Fruit fly (Drosophila melanogaster) whole organism, embryonic: ENCODE results near the gene RpL37A.

Source experiments
- Abd-B ChIP-seq: fragments of 200-800 bp; sonication (Bioruptor generic); optimal IDR thresholded peaks from 2 replicates; lab custom pipeline; 2018; ENCODE audit warnings: missing biosample characterization, mild to moderate bottlenecking, missing genetic modification characterization, moderate library complexity
- Atf-2 ChIP-seq: fragments of 200-800 bp; sonication (Bioruptor generic); optimal IDR thresholded peaks from 2 replicates; lab custom pipeline; 2016; ENCODE audit warnings: missing biosample characterization, missing genetic modification characterization
- B-H2 ChIP-seq: fragments of 200-800 bp; sonication (Bioruptor generic); optimal IDR thresholded peaks from 2 replicates; lab custom pipeline; 2018; ENCODE audit warnings: missing biosample characterization, mild to moderate bottlenecking, missing genetic modification characterization
- CG11504 ChIP-seq: fragments of 200-800 bp; sonication (Bioruptor generic); optimal IDR thresholded peaks from 3 replicates; lab custom pipeline; 2019; ENCODE audit warnings: missing biosample characterization, mild to moderate bottlenecking, missing genetic modification characterization, moderate library complexity
- CG1233 ChIP-seq: fragments of 200-800 bp; sonication (Bioruptor generic); optimal IDR thresholded peaks from 4 replicates; lab custom pipeline; 2018; ENCODE audit warnings: missing biosample characterization, mild to moderate bottlenecking, missing genetic modification characterization
- CG13123 ChIP-seq: fragments of 200-800 bp; sonication (Bioruptor generic); optimal IDR thresholded peaks from 2 replicates; lab custom pipeline; 2016; ENCODE audit warnings: missing biosample characterization, missing genetic modification characterization
- CG14710 ChIP-seq: fragments of 200-800 bp; sonication (Bioruptor generic); optimal IDR thresholded peaks from 3 replicates; lab custom pipeline; 2019; ENCODE audit warnings: missing biosample characterization, mild to moderate bottlenecking, missing genetic modification characterization, moderate library complexity
- CG15269 ChIP-seq: fragments of 200-800 bp; sonication (Bioruptor generic); optimal IDR thresholded peaks from 2 replicates; lab custom pipeline; 2018; ENCODE audit warnings: missing biosample characterization, mild to moderate bottlenecking, missing genetic modification characterization, moderate library complexity
- CG15601 ChIP-seq: fragments of 200-800 bp; sonication (Bioruptor generic); optimal IDR thresholded peaks from 3 replicates; lab custom pipeline; 2019; ENCODE audit warnings: missing biosample characterization, mild to moderate bottlenecking, missing genetic modification characterization, moderate library complexity
- CG1603 ChIP-seq: fragments of 200-800 bp; sonication (Bioruptor generic); optimal IDR thresholded peaks from 2 replicates; lab custom pipeline; 2019; ENCODE audit warnings: missing biosample characterization, mild to moderate bottlenecking, missing genetic modification characterization, moderate library complexity
- CG16813 ChIP-seq: fragments of 200-800 bp; sonication (Bioruptor generic); IDR thresholded peaks from 3 replicates; pipeline ENCODE4 v1.3.6; 2022; ENCODE audit warnings: missing biosample characterization, missing genetic modification characterization; ENCODE audit not compliant: partially characterized antibody
- CG17186 ChIP-seq: fragments of 200-800 bp; sonication (Bioruptor generic); optimal IDR thresholded peaks from 3 replicates; lab custom pipeline; 2017; ENCODE audit warnings: missing biosample characterization, missing genetic modification reagents, missing genetic modification characterization
- CG17568 ChIP-seq: fragments of 200-800 bp; sonication (Bioruptor generic); optimal IDR thresholded peaks from 2 replicates; lab custom pipeline; 2018; ENCODE audit warnings: missing biosample characterization, mild to moderate bottlenecking, missing genetic modification characterization, moderate library complexity
- CG2129 ChIP-seq: fragments of 200-800 bp; sonication (Bioruptor generic); IDR thresholded peaks from 2 replicates; pipeline ENCODE4 v1.3.6; 2022; ENCODE audit warnings: missing biosample characterization, missing genetic modification characterization; ENCODE audit not compliant: partially characterized antibody
- CG31365 ChIP-seq: fragments of 200-800 bp; sonication (Bioruptor generic); optimal IDR thresholded peaks from 2 replicates; lab custom pipeline; 2018; ENCODE audit warnings: missing biosample characterization, mild to moderate bottlenecking, missing genetic modification characterization
- CG34376 ChIP-seq: fragments of 200-800 bp; sonication (Bioruptor generic); optimal IDR thresholded peaks from 2 replicates; lab custom pipeline; 2018; ENCODE audit warnings: missing biosample characterization, mild to moderate bottlenecking, missing genetic modification characterization
- CG42726 ChIP-seq: fragments of 200-800 bp; sonication (Bioruptor generic); IDR thresholded peaks from 2 replicates; pipeline ENCODE4 v1.3.6; 2022; ENCODE audit warnings: missing biosample characterization, missing genetic modification characterization; ENCODE audit not compliant: partially characterized antibody
- CG4328 ChIP-seq: fragments of 200-800 bp; sonication (Bioruptor generic); optimal IDR thresholded peaks from 3 replicates; lab custom pipeline; 2017; ENCODE audit warnings: missing biosample characterization, missing genetic modification reagents, missing genetic modification characterization
- CG43689 ChIP-seq: fragments of 200-800 bp; sonication (Bioruptor generic); IDR thresholded peaks from 2 replicates; pipeline ENCODE4 v1.3.6; 2022; ENCODE audit warnings: missing biosample characterization, missing genetic modification characterization
- CG5245 ChIP-seq: fragments of 200-800 bp; sonication (Bioruptor generic); optimal IDR thresholded peaks from 3 replicates; lab custom pipeline; 2016; ENCODE audit warnings: missing biosample characterization, missing genetic modification characterization
- CG6854 ChIP-seq: fragments of 200-800 bp; sonication (Bioruptor generic); optimal IDR thresholded peaks from 3 replicates; lab custom pipeline; 2017; ENCODE audit warnings: missing biosample characterization, mild to moderate bottlenecking, missing genetic modification characterization
- CG7271 ChIP-seq: fragments of 200-800 bp; sonication (Bioruptor generic); optimal IDR thresholded peaks from 2 replicates; lab custom pipeline; 2018; ENCODE audit warnings: missing biosample characterization, mild to moderate bottlenecking, missing genetic modification characterization, moderate library complexity
- CG8765 ChIP-seq: fragments of 200-800 bp; sonication (Bioruptor generic); IDR thresholded peaks from 2 replicates; pipeline ENCODE4 v1.3.6; 2022; ENCODE audit warnings: missing biosample characterization, missing genetic modification characterization
- CG8924 ChIP-seq: fragments of 200-800 bp; optimal IDR thresholded peaks from 3 replicates; lab custom pipeline; 2019; ENCODE audit warnings: missing biosample characterization, mild to moderate bottlenecking, missing genetic modification characterization, moderate library complexity
- CG9817 ChIP-seq: fragments of 200-800 bp; sonication (Bioruptor generic); optimal IDR thresholded peaks from 2 replicates; lab custom pipeline; 2018; ENCODE audit warnings: missing biosample characterization, mild to moderate bottlenecking, missing genetic modification characterization, moderate library complexity
- CoRest ChIP-seq: fragments of 200-800 bp; sonication (Bioruptor generic); optimal IDR thresholded peaks from 3 replicates; lab custom pipeline; 2018; ENCODE audit warnings: missing biosample characterization, mild to moderate bottlenecking, missing genetic modification characterization, moderate library complexity
- Dad ChIP-seq: fragments of 200-800 bp; sonication (Bioruptor generic); optimal IDR thresholded peaks from 3 replicates; lab custom pipeline; 2016; ENCODE audit warnings: missing biosample characterization, missing genetic modification characterization
- Doc3 ChIP-seq: fragments of 200-800 bp; sonication (Bioruptor generic); IDR thresholded peaks from 3 replicates; pipeline ENCODE4 v1.3.6; 2022; ENCODE audit warnings: missing biosample characterization, missing genetic modification characterization; ENCODE audit not compliant: partially characterized antibody
- Dref ChIP-seq: fragments of 200-800 bp; sonication (Bioruptor generic); IDR thresholded peaks from 2 replicates; pipeline ENCODE4 v1.3.6; 2022; ENCODE audit warnings: missing biosample characterization, missing genetic modification characterization
- HLHmδ ChIP-seq: fragments of 200-800 bp; sonication (Bioruptor generic); optimal IDR thresholded peaks from 2 replicates; lab custom pipeline; 2018; ENCODE audit warnings: missing biosample characterization, mild to moderate bottlenecking, missing genetic modification characterization, moderate library complexity
- Hmr ChIP-seq: fragments of 200-800 bp; sonication (Bioruptor generic); optimal IDR thresholded peaks from 3 replicates; lab custom pipeline; 2017; ENCODE audit warnings: mild to moderate bottlenecking, missing biosample characterization, missing genetic modification reagents, missing genetic modification characterization
- Lpt ChIP-seq: fragments of >200 bp; optimal IDR thresholded peaks from 2 replicates; lab custom pipeline; 2018; ENCODE audit warnings: missing biosample characterization, missing genetic modification characterization
- Med ChIP-seq: fragments of 200-800 bp; sonication (Bioruptor generic); peaks from one replicate; lab custom pipeline; 2016; ENCODE audit warnings: missing biosample characterization, missing genetic modification characterization, mild to moderate bottlenecking, inconsistent platforms, moderate library complexity
- NC2β ChIP-seq: fragments of 200-800 bp; sonication (Bioruptor generic); optimal IDR thresholded peaks from 2 replicates; lab custom pipeline; 2016; ENCODE audit warnings: missing biosample characterization, missing genetic modification characterization
- PHDP ChIP-seq: fragments of 200-800 bp; sonication (Bioruptor generic); optimal IDR thresholded peaks from 3 replicates; lab custom pipeline; 2018; ENCODE audit warnings: missing biosample characterization, mild to moderate bottlenecking, missing genetic modification characterization, moderate library complexity
- Scr ChIP-seq: fragments of 200-800 bp; sonication (Bioruptor generic); IDR thresholded peaks from 2 replicates; pipeline ENCODE4 v1.3.6; 2022; ENCODE audit warnings: missing biosample characterization, missing genetic modification characterization; ENCODE audit not compliant: partially characterized antibody
- Spps ChIP-seq: fragments of 200-800 bp; sonication (Bioruptor generic); optimal IDR thresholded peaks from 2 replicates; lab custom pipeline; 2018; ENCODE audit warnings: missing biosample characterization, mild to moderate bottlenecking, missing genetic modification characterization
- Tbp ChIP-seq: fragments of >200 bp; optimal IDR thresholded peaks from 2 replicates; lab custom pipeline; 2018; ENCODE audit warnings: missing biosample characterization, missing genetic modification characterization
- ac ChIP-seq: fragments of 200-800 bp; sonication (Bioruptor generic); optimal IDR thresholded peaks from 3 replicates; lab custom pipeline; 2017; ENCODE audit warnings: missing biosample characterization, mild to moderate bottlenecking, missing genetic modification characterization
- crol ChIP-seq: fragments of 200-800 bp; sonication (Bioruptor generic); IDR thresholded peaks from 2 replicates; pipeline ENCODE4 v1.3.6; 2022; ENCODE audit warnings: missing biosample characterization, missing genetic modification characterization
- en ChIP-seq: fragments of 200-800 bp; sonication (Bioruptor generic); optimal IDR thresholded peaks from 2 replicates; lab custom pipeline; 2016; ENCODE audit warnings: missing biosample characterization, missing genetic modification characterization
- gcm2 ChIP-seq: fragments of 200-800 bp; sonication (Bioruptor generic); optimal IDR thresholded peaks from 2 replicates; lab custom pipeline; 2016; ENCODE audit warnings: missing biosample characterization, missing genetic modification characterization
- knrl ChIP-seq: fragments of 200-800 bp; sonication (Bioruptor generic); IDR thresholded peaks from 3 replicates; pipeline ENCODE4 v1.3.6; 2022; ENCODE audit warnings: missing biosample characterization, missing genetic modification characterization; ENCODE audit not compliant: partially characterized antibody
- mirr ChIP-seq: fragments of 200-800 bp; sonication (Bioruptor generic); optimal IDR thresholded peaks from 3 replicates; lab custom pipeline; 2018; ENCODE audit warnings: missing biosample characterization, mild to moderate bottlenecking, missing genetic modification characterization
- nerfin-2 ChIP-seq: fragments of 200-800 bp; sonication (Bioruptor generic); IDR thresholded peaks from 2 replicates; pipeline ENCODE4 v1.3.6; 2022; ENCODE audit warnings: missing biosample characterization, missing genetic modification characterization; ENCODE audit not compliant: partially characterized antibody
- so ChIP-seq: fragments of 200-800 bp; sonication (Bioruptor generic); IDR thresholded peaks from 3 replicates; pipeline ENCODE4 v1.3.6; 2022; ENCODE audit warnings: missing biosample characterization, missing genetic modification characterization
- stwl ChIP-seq: fragments of 200-800 bp; sonication (Bioruptor generic); optimal IDR thresholded peaks from 3 replicates; lab custom pipeline; 2018; ENCODE audit warnings: missing biosample characterization, mild to moderate bottlenecking, missing genetic modification characterization, moderate library complexity
- vvl ChIP-seq: fragments of 200-800 bp; sonication (Bioruptor generic); IDR thresholded peaks from 2 replicates; pipeline ENCODE4 v1.3.6; 2022; ENCODE audit warnings: missing biosample characterization, missing genetic modification characterization
- wdn ChIP-seq: fragments of 200-800 bp; sonication (Bioruptor generic); IDR thresholded peaks from 2 replicates; pipeline ENCODE4 v1.3.6; 2022; ENCODE audit warnings: missing biosample characterization, missing genetic modification characterization

RpL37A gene

DNA sequence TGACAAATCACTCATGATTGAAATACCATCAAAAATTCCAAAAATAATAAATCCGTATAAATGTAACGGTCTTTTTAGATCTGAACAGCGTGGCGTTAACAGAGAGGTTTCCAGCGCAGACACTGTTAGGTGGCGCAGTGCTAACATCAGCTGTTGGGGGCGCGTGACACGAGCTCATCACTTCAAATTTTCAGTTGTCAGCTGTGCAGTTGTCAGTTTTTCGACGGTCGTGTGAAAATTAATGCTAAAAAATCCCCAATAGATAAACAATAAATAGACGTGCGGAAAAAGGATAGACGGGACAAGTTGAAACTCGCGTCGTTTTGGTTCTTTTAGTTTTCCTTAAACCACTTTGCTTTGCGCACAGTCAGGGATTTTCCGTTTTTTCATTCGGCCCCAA lies 25.5 kb downstream of the RpL37A start, which contains the start of gene CG4230 (continued):
- TF ChIP-seq PHDP = peak; percentile 0
- peak; percentile 67 for TF ChIP-seq Med (GFP tag; lab: Kevin White, UChicago)
- peak; percentile 81 for TF ChIP-seq CG16813 (GFP tag; lab: Robert Waterston, UW)
- TF ChIP-seq CG15269 (tag; lab: Kevin White, UChicago) = no peak
- peak; percentile 12 for TF ChIP-seq CG14710 (tag; lab: Kevin White, UChicago)
- no peak for TF ChIP-seq CG5245
- TF ChIP-seq CG2129 = peak; percentile 70
- TF ChIP-seq ac (GFP tag; lab: Kevin White, UChicago) = no peak
- TF ChIP-seq Scr (GFP tag; lab: Robert Waterston, UW) = peak; percentile 85
- no peak for TF ChIP-seq crol (GFP tag; lab: Robert Waterston, UW)
- peak; percentile 30 for TF ChIP-seq stwl (tag; lab: Kevin White, UChicago)
- TF ChIP-seq nerfin-2 (GFP tag; lab: Robert Waterston, UW) = peak; percentile 48; the same call in 1 of the 2 replicates
- peak; percentile 53 for TF ChIP-seq CG1603 (tag; lab: Kevin White, UChicago)
- peak; percentile 83 for TF ChIP-seq Doc3 (GFP tag; lab: Robert Waterston, UW)

dm6 chr2L:5096761-5097160 lies 26.0 kb downstream of the RpL37A start:
- TF ChIP-seq CG43689 (GFP tag; lab: Robert Waterston, UW) = no peak
- TF ChIP-seq CG31365 (tag; lab: Kevin White, UChicago) = peak; percentile 69
- no peak for TF ChIP-seq Tbp (GFP tag; lab: Kevin White, UChicago)
- TF ChIP-seq B-H2 (GFP tag; lab: Kevin White, UChicago) = peak; percentile 64
- no peak for TF ChIP-seq CG13123
- TF ChIP-seq Dref = no peak
- TF ChIP-seq CG17186 (GFP tag; lab: Kevin White, UChicago) = no peak
- TF ChIP-seq CG8765 (GFP tag; lab: Robert Waterston, UW) = no peak
- TF ChIP-seq so (GFP tag; lab: Robert Waterston, UW) = no peak
- peak; percentile 15 for TF ChIP-seq CG7271 (tag; lab: Kevin White, UChicago)
- TF ChIP-seq CG42726 (GFP tag; lab: Robert Waterston, UW) = no peak
- TF ChIP-seq gcm2 = no peak
- no peak for TF ChIP-seq wdn (GFP tag; lab: Robert Waterston, UW)
- TF ChIP-seq CG11504 = peak; percentile 12
- peak; percentile 52 for TF ChIP-seq CG1233
- TF ChIP-seq CG17568 (GFP tag; lab: Kevin White, UChicago) = peak; percentile 24
- TF ChIP-seq CG15601 (tag; lab: Kevin White, UChicago) = no peak
- peak; percentile 33; the same call in 1 of the 2 replicates for TF ChIP-seq vvl (GFP tag; lab: Robert Waterston, UW)
- peak; percentile 91 for TF ChIP-seq CG34376
- TF ChIP-seq mirr (GFP tag; lab: Kevin White, UChicago) = peak; percentile 75
- TF ChIP-seq CG9817 = no peak
- TF ChIP-seq Atf-2 (GFP tag; lab: Kevin White, UChicago) = no peak
- no peak for TF ChIP-seq knrl (GFP tag; lab: Robert Waterston, UW)
- TF ChIP-seq Lpt (GFP tag; lab: Kevin White, UChicago) = no peak
- peak; percentile 90 for TF ChIP-seq HLHmδ (GFP tag; lab: Kevin White, UChicago)
- no peak for TF ChIP-seq CG8924 (tag; lab: Kevin White, UChicago)
- TF ChIP-seq CG4328 = peak; percentile 70
- TF ChIP-seq CoRest = no peak
- peak; percentile 55 for TF ChIP-seq Hmr (GFP tag; lab: Kevin White, UChicago)
- no peak for TF ChIP-seq en (GFP tag; lab: Kevin White, UChicago)
- TF ChIP-seq CG6854 (GFP tag; lab: Kevin White, UChicago) = peak; percentile 81
- no peak for TF ChIP-seq Abd-B (GFP tag; lab: Kevin White, UChicago)
- TF ChIP-seq Dad (GFP tag; lab: Kevin White, UChicago) = no peak
- no peak for TF ChIP-seq Spps (tag; lab: Kevin White, UChicago)
- TF ChIP-seq NC2β (GFP tag; lab: Kevin White, UChicago) = no peak
